Worm (Caenorhabditis elegans) whole organism, mixed stage, embryonic: Measurements from ENCODE around the gene Y51A2B.2.

ENCODE experiments used
- unc-62 ChIP-seq: fragments of 150-350 bp; optimal IDR thresholded peaks from 2 replicates; lab custom pipeline; 2014; ENCODE audit warnings: missing biosample characterization, missing genetic modification reagents, missing genetic modification characterization
- zip-8 ChIP-seq: fragments of 150-350 bp; optimal IDR thresholded peaks from 2 replicates; lab custom pipeline; 2014; ENCODE audit warnings: missing biosample characterization, missing genetic modification characterization

DNA sequence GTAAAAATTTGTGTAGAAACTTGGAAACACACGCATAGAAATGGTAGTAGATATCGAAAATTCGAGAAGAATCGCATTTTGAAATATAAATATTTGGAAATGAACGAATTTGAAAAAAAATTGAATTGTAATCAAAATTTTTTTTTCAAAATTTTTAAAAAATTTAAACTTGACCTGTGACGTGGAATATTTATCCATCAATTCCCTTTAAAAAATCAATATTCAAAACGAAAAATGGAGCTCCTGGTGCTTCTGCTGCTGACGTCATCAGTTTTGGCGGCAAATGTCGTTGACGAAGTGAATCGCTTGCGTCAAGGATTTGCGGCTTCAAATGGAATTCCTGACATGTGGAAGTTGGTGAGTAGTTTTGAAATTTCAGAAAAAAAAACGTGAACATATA lies 14.8 kb downstream of the Y51A2B.2 start, which contains the start of the genes Y51A2B.4 and Y51A2B.5:
- no peak for TF ChIP-seq unc-62 (GFP tag; lab: Kevin White, UChicago)
- no peak for TF ChIP-seq zip-8 (tag; lab: Kevin White, UChicago)
